Worm (Caenorhabditis elegans) whole organism, mixed stage, embryonic: ENCODE measurements around the gene T22F3.8.

Experiments
- bed-3 ChIP-seq: fragments of 200-800 bp; sonication (Bioruptor generic); optimal IDR thresholded peaks from 3 replicates; lab custom pipeline; 2018; ENCODE audit warnings: mild to moderate bottlenecking, missing genetic modification characterization, moderate library complexity, missing compliant biosample characterization
- ceh-39 ChIP-seq: fragments of 150-350 bp; optimal IDR thresholded peaks from 2 replicates; lab custom pipeline; 2014; ENCODE audit warnings: missing biosample characterization, missing genetic modification characterization
- lin-13 ChIP-seq: fragments of 150-350 bp; optimal IDR thresholded peaks from 2 replicates; lab custom pipeline; 2014; ENCODE audit warnings: missing biosample characterization, missing genetic modification characterization
- mep-1 ChIP-seq: fragments of 150-350 bp; optimal IDR thresholded peaks from 2 replicates; lab custom pipeline; 2017; ENCODE audit warnings: missing biosample characterization, missing genetic modification reagents, missing genetic modification characterization, inconsistent platforms
- mls-2 ChIP-seq: sonication (generic microtip); optimal IDR thresholded peaks from 2 replicates; lab custom pipeline; 2016; ENCODE audit warnings: mild to moderate bottlenecking, missing genetic modification characterization, moderate library complexity, missing compliant biosample characterization
- nhr-237 ChIP-seq: fragments of 150-350 bp; optimal IDR thresholded peaks from 2 replicates; lab custom pipeline; 2014; ENCODE audit warnings: missing biosample characterization, missing genetic modification characterization
- nhr-28 ChIP-seq: fragments of 150-350 bp; optimal IDR thresholded peaks from 2 replicates; lab custom pipeline; 2014; ENCODE audit warnings: missing biosample characterization, missing genetic modification characterization
- pha-4 ChIP-seq: fragments of 150-350 bp; optimal IDR thresholded peaks from 2 replicates; lab custom pipeline; 2018; ENCODE audit warnings: missing biosample characterization, missing genetic modification reagents, missing genetic modification characterization
- snpc-4 ChIP-seq: fragments of 150-350 bp; optimal IDR thresholded peaks from 2 replicates; lab custom pipeline; 2014; ENCODE audit warnings: missing biosample characterization, missing genetic modification characterization
- sptf-1 ChIP-seq: sonication (generic microtip); optimal IDR thresholded peaks from 2 replicates; lab custom pipeline; 2017; ENCODE audit warnings: mild to moderate bottlenecking, missing genetic modification characterization, moderate library complexity, missing compliant biosample characterization
- unc-39 ChIP-seq: fragments of 150-350 bp; optimal IDR thresholded peaks from 2 replicates; lab custom pipeline; 2014; ENCODE audit warnings: missing biosample characterization, missing genetic modification characterization
- zip-8 ChIP-seq: fragments of 150-350 bp; optimal IDR thresholded peaks from 2 replicates; lab custom pipeline; 2014; ENCODE audit warnings: missing biosample characterization, missing genetic modification characterization
- ztf-11 ChIP-seq: fragments of 150-350 bp; optimal IDR thresholded peaks from 2 replicates; lab custom pipeline; 2014; ENCODE audit warnings: missing biosample characterization, missing genetic modification characterization

DNA sequence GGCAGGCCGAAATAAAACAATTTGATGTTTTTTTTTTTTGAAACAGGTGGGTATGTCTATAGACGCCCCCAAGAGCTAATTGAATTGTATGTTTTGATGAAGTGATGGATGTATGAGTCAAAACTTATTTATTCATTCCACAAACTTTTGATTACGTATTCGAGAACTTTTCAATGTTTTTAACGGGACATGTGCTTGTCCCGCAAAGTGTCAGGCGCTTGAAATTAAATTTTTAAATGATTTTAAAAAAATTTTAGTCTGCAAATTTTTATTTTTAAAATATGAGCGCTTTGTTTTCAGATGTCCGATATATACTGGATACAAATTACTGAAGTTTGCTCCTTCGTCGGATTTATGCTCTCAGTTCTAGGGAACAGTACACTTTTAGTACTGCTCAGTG lies 44.2 kb upstream of the T22F3.8 start, which contains the start of gene str-114:
- no peak for TF ChIP-seq mep-1 (tag; lab: Kevin White, UChicago)
- TF ChIP-seq ztf-11 (tag; lab: Kevin White, UChicago), result no peak
- TF ChIP-seq snpc-4 (tag; lab: Kevin White, UChicago), result no peak
- TF ChIP-seq nhr-28 (tag; lab: Kevin White, UChicago), result no peak
- TF ChIP-seq pha-4 (tag; lab: Kevin White, UChicago), result no peak
- no peak for TF ChIP-seq unc-39
- TF ChIP-seq zip-8 (tag; lab: Kevin White, UChicago), result no peak
- TF ChIP-seq ceh-39 (tag; lab: Kevin White, UChicago), result no peak
- TF ChIP-seq bed-3 (GFP tag; lab: Kevin White, UChicago), result no peak
- no peak for TF ChIP-seq lin-13 (tag; lab: Kevin White, UChicago)
- TF ChIP-seq mls-2 (tag; lab: Kevin White, UChicago), result no peak
- no peak for TF ChIP-seq sptf-1 (tag; lab: Kevin White, UChicago)
- TF ChIP-seq nhr-237 (tag; lab: Kevin White, UChicago), result no peak
